Fruit fly (Drosophila melanogaster) whole organism, embryonic: ENCODE data around the gene Cdc7.

Source experiments
- Adf1 ChIP-seq: fragments of 200-800 bp; sonication (Bioruptor generic); IDR thresholded peaks from 2 replicates; pipeline ENCODE4 v1.3.6; 2022; ENCODE audit warnings: missing biosample characterization, missing genetic modification characterization
- Asciz ChIP-seq: fragments of 200-800 bp; sonication (Bioruptor generic); optimal IDR thresholded peaks from 2 replicates; lab custom pipeline; 2017; ENCODE audit warnings: missing biosample characterization, mild to moderate bottlenecking, missing genetic modification characterization, missing genetic modification reagents
- B-H1 ChIP-seq: fragments of 200-800 bp; sonication (Bioruptor generic); IDR thresholded peaks from 3 replicates; pipeline ENCODE4 v1.3.6; 2022; ENCODE audit warnings: missing biosample characterization, missing genetic modification characterization
- BtbVII ChIP-seq: fragments of 200-800 bp; sonication (Bioruptor generic); optimal IDR thresholded peaks from 3 replicates; lab custom pipeline; 2017; ENCODE audit warnings: missing biosample characterization, mild to moderate bottlenecking, missing genetic modification characterization
- CG10979 ChIP-seq: fragments of 200-800 bp; sonication (Bioruptor generic); optimal IDR thresholded peaks from 2 replicates; lab custom pipeline; 2018; ENCODE audit warnings: missing biosample characterization, mild to moderate bottlenecking, missing genetic modification characterization, moderate library complexity
- CG11398 ChIP-seq: fragments of 200-800 bp; sonication (Bioruptor generic); optimal IDR thresholded peaks from 2 replicates; lab custom pipeline; 2016; ENCODE audit warnings: missing biosample characterization, missing genetic modification characterization
- CG14441 ChIP-seq: fragments of 200-800 bp; sonication (Bioruptor generic); IDR thresholded peaks from 2 replicates; pipeline ENCODE4 v1.3.6; 2022; ENCODE audit warnings: missing biosample characterization, missing genetic modification characterization
- CG14860 ChIP-seq: fragments of 200-800 bp; sonication (Bioruptor generic); IDR thresholded peaks from 3 replicates; pipeline ENCODE4 v1.3.6; 2022; ENCODE audit warnings: missing biosample characterization, missing genetic modification characterization; ENCODE audit not compliant: partially characterized antibody
- CG16813 ChIP-seq: fragments of 200-800 bp; sonication (Bioruptor generic); IDR thresholded peaks from 3 replicates; pipeline ENCODE4 v1.3.6; 2022; ENCODE audit warnings: missing biosample characterization, missing genetic modification characterization; ENCODE audit not compliant: partially characterized antibody
- CG17568 ChIP-seq: fragments of 200-800 bp; sonication (Bioruptor generic); optimal IDR thresholded peaks from 2 replicates; lab custom pipeline; 2018; ENCODE audit warnings: missing biosample characterization, mild to moderate bottlenecking, missing genetic modification characterization, moderate library complexity
- CG18011 ChIP-seq: fragments of 200-800 bp; sonication (Bioruptor generic); optimal IDR thresholded peaks from 2 replicates; lab custom pipeline; 2017; ENCODE audit warnings: missing biosample characterization, missing genetic modification characterization, mild to moderate bottlenecking, moderate library complexity, missing genotype
- CG18476 ChIP-seq: fragments of 200-800 bp; sonication (Bioruptor generic); optimal IDR thresholded peaks from 2 replicates; lab custom pipeline; 2016; ENCODE audit warnings: missing biosample characterization, mild to moderate bottlenecking, missing genetic modification characterization
- CG18599 ChIP-seq: fragments of 200-800 bp; sonication (Bioruptor generic); optimal IDR thresholded peaks from 3 replicates; lab custom pipeline; 2017; ENCODE audit warnings: missing biosample characterization, missing genetic modification characterization, mild to moderate bottlenecking, moderate library complexity, missing genetic modification reagents
- CG3407 ChIP-seq: fragments of 200-800 bp; sonication (Bioruptor generic); optimal IDR thresholded peaks from 2 replicates; lab custom pipeline; 2018; ENCODE audit warnings: missing biosample characterization, mild to moderate bottlenecking, missing genetic modification characterization
- CG34224 ChIP-seq: fragments of 200-800 bp; sonication (Bioruptor generic); IDR thresholded peaks from 3 replicates; pipeline ENCODE4 v1.3.6; 2022; ENCODE audit warnings: missing biosample characterization, missing genetic modification characterization; ENCODE audit not compliant: partially characterized antibody
- CG43689 ChIP-seq: fragments of 200-800 bp; sonication (Bioruptor generic); IDR thresholded peaks from 2 replicates; pipeline ENCODE4 v1.3.6; 2022; ENCODE audit warnings: missing biosample characterization, missing genetic modification characterization
- CG6813 ChIP-seq: fragments of 200-800 bp; sonication (Bioruptor generic); optimal IDR thresholded peaks from 2 replicates; lab custom pipeline; 2017; ENCODE audit warnings: missing biosample characterization, missing genetic modification characterization, mild to moderate bottlenecking, moderate library complexity, missing genetic modification reagents
- CG7271 ChIP-seq: fragments of 200-800 bp; sonication (Bioruptor generic); optimal IDR thresholded peaks from 2 replicates; lab custom pipeline; 2018; ENCODE audit warnings: missing biosample characterization, mild to moderate bottlenecking, missing genetic modification characterization, moderate library complexity
- CG7745 ChIP-seq: fragments of 200-800 bp; sonication (Bioruptor generic); optimal IDR thresholded peaks from 2 replicates; lab custom pipeline; 2018; ENCODE audit warnings: missing biosample characterization, mild to moderate bottlenecking, missing genetic modification characterization, moderate library complexity
- Dip2 ChIP-seq: fragments of 200-800 bp; sonication (Bioruptor generic); IDR thresholded peaks from 2 replicates; pipeline ENCODE4 v1.3.6; 2022; ENCODE audit warnings: missing biosample characterization, missing genetic modification characterization
- Drgx ChIP-seq: fragments of 200-800 bp; sonication (Bioruptor generic); IDR thresholded peaks from 2 replicates; pipeline ENCODE4 v1.3.6; 2022; ENCODE audit warnings: missing biosample characterization, missing genetic modification characterization
- Fer2 ChIP-seq: fragments of 200-800 bp; sonication (Bioruptor generic); optimal IDR thresholded peaks from 2 replicates; lab custom pipeline; 2018; ENCODE audit warnings: missing biosample characterization, mild to moderate bottlenecking, missing genetic modification characterization, moderate library complexity
- H2.0 ChIP-seq: fragments of 200-800 bp; sonication (Bioruptor generic); IDR thresholded peaks from 2 replicates; pipeline ENCODE4 v1.3.6; 2022; ENCODE audit warnings: missing biosample characterization, missing genetic modification characterization
- Med ChIP-seq: fragments of 200-800 bp; sonication (Bioruptor generic); peaks from one replicate; lab custom pipeline; 2016; ENCODE audit warnings: missing biosample characterization, missing genetic modification characterization, mild to moderate bottlenecking, inconsistent platforms, moderate library complexity
- NFAT ChIP-seq: fragments of 200-800 bp; sonication (Bioruptor generic); IDR thresholded peaks from 2 replicates; pipeline ENCODE4 v1.3.6; 2022; ENCODE audit warnings: missing biosample characterization, missing genetic modification characterization
- Side ChIP-seq: fragments of 200-800 bp; sonication (Bioruptor generic); optimal IDR thresholded peaks from 2 replicates; lab custom pipeline; 2016; ENCODE audit warnings: missing biosample characterization, missing genetic modification characterization
- Sry-β ChIP-seq: fragments of 200-800 bp; sonication (Bioruptor generic); optimal IDR thresholded peaks from 2 replicates; lab custom pipeline; 2018; ENCODE audit warnings: missing biosample characterization, mild to moderate bottlenecking, missing genetic modification characterization, moderate library complexity
- abd-A ChIP-seq: fragments of 200-800 bp; sonication (Bioruptor generic); optimal IDR thresholded peaks from 3 replicates; lab custom pipeline; 2019; ENCODE audit warnings: missing biosample characterization, mild to moderate bottlenecking, missing genetic modification characterization, moderate library complexity
- bigmax ChIP-seq: fragments of 200-800 bp; sonication (Bioruptor generic); optimal IDR thresholded peaks from 2 replicates; lab custom pipeline; 2018; ENCODE audit warnings: missing biosample characterization, mild to moderate bottlenecking, missing genetic modification characterization
- bowl ChIP-seq: fragments of 200-800 bp; sonication (Bioruptor generic); IDR thresholded peaks from 2 replicates; pipeline ENCODE4 v1.3.6; 2022; ENCODE audit warnings: missing biosample characterization, missing genetic modification characterization
- cas ChIP-seq: fragments of 200-800 bp; sonication (Bioruptor generic); IDR thresholded peaks from 2 replicates; pipeline ENCODE4 v1.3.6; 2022; ENCODE audit warnings: missing biosample characterization, missing genetic modification characterization
- chif ChIP-seq, 2 experiments: fragments of 200-800 bp; sonication (Bioruptor generic); optimal IDR thresholded peaks; 3 replicates each; lab custom pipeline; 2016; ENCODE audit warnings: missing biosample characterization in 2 of 2, missing genetic modification characterization in 2 of 2
- chinmo ChIP-seq: fragments of 200-800 bp; sonication (Bioruptor generic); IDR thresholded peaks from 4 replicates; pipeline ENCODE4 v1.3.6; 2022; ENCODE audit warnings: missing biosample characterization, missing genetic modification characterization; ENCODE audit not compliant: partially characterized antibody
- ci ChIP-seq: fragments of 200-800 bp; sonication (Bioruptor generic); IDR thresholded peaks from 3 replicates; pipeline ENCODE4 v1.3.6; 2022; ENCODE audit warnings: missing biosample characterization, missing genetic modification characterization
- crol ChIP-seq: fragments of 200-800 bp; sonication (Bioruptor generic); IDR thresholded peaks from 2 replicates; pipeline ENCODE4 v1.3.6; 2022; ENCODE audit warnings: missing biosample characterization, missing genetic modification characterization
- crp ChIP-seq, 2 experiments: fragments of 200-800 bp; sonication (Bioruptor generic); optimal IDR thresholded peaks; 2 replicates in 1 of 2; 3 replicates in 1 of 2; lab custom pipeline; 2017; ENCODE audit warnings: missing biosample characterization in 2 of 2, missing genetic modification characterization in 2 of 2, mild to moderate bottlenecking in 1 of 2, moderate library complexity in 1 of 2
- cwo ChIP-seq: fragments of 200-800 bp; sonication (Bioruptor generic); optimal IDR thresholded peaks from 3 replicates; lab custom pipeline; 2017; ENCODE audit warnings: missing biosample characterization, missing genetic modification characterization, mild to moderate bottlenecking, moderate library complexity, missing genetic modification reagents
- esg ChIP-seq: fragments of 200-800 bp; sonication (Bioruptor generic); conservative IDR thresholded peaks from 2 replicates; pipeline ENCODE4 v1.3.6; 2022; ENCODE audit warnings: missing biosample characterization, missing genetic modification characterization
- ewg ChIP-seq: fragments of 200-800 bp; sonication (Bioruptor generic); optimal IDR thresholded peaks from 3 replicates; lab custom pipeline; 2017; ENCODE audit warnings: mild to moderate bottlenecking, missing biosample characterization, missing genetic modification reagents, missing genetic modification characterization
- fd64A ChIP-seq: fragments of 200-800 bp; sonication (Bioruptor generic); optimal IDR thresholded peaks from 3 replicates; lab custom pipeline; 2018; ENCODE audit warnings: missing biosample characterization, mild to moderate bottlenecking, missing genetic modification characterization
- fd96Cb ChIP-seq: fragments of 200-800 bp; sonication (Bioruptor generic); optimal IDR thresholded peaks from 2 replicates; lab custom pipeline; 2018; ENCODE audit warnings: missing biosample characterization, mild to moderate bottlenecking, missing genetic modification characterization, moderate library complexity
- hbn ChIP-seq: fragments of 200-800 bp; sonication (Bioruptor generic); IDR thresholded peaks from 2 replicates; pipeline ENCODE4 v1.3.6; 2022; ENCODE audit warnings: missing biosample characterization, missing genetic modification characterization; ENCODE audit not compliant: partially characterized antibody
- knrl ChIP-seq: fragments of 200-800 bp; sonication (Bioruptor generic); IDR thresholded peaks from 3 replicates; pipeline ENCODE4 v1.3.6; 2022; ENCODE audit warnings: missing biosample characterization, missing genetic modification characterization; ENCODE audit not compliant: partially characterized antibody
- lmd ChIP-seq: fragments of 200-800 bp; sonication (Bioruptor generic); IDR thresholded peaks from 2 replicates; pipeline ENCODE4 v1.3.6; 2022; ENCODE audit warnings: missing biosample characterization, missing genetic modification characterization
- pb ChIP-seq: fragments of 200-800 bp; sonication (Bioruptor generic); optimal IDR thresholded peaks from 3 replicates; lab custom pipeline; 2016; ENCODE audit warnings: missing biosample characterization, missing genetic modification characterization
- ro ChIP-seq: fragments of 200-800 bp; sonication (Bioruptor generic); IDR thresholded peaks from 2 replicates; pipeline ENCODE4 v1.3.6; 2022; ENCODE audit warnings: missing biosample characterization, missing genetic modification characterization
- sima ChIP-seq: fragments of 200-800 bp; sonication (Bioruptor generic); optimal IDR thresholded peaks from 2 replicates; lab custom pipeline; 2016; ENCODE audit warnings: missing biosample characterization, missing genetic modification characterization
- sisA ChIP-seq: fragments of 200-800 bp; sonication (Bioruptor generic); IDR thresholded peaks from 2 replicates; pipeline ENCODE4 v1.3.6; 2022; ENCODE audit warnings: missing biosample characterization, missing genetic modification characterization
- tin ChIP-seq: fragments of 200-800 bp; sonication (Bioruptor generic); optimal IDR thresholded peaks from 3 replicates; lab custom pipeline; 2016; ENCODE audit warnings: missing biosample characterization, missing genetic modification characterization
- tio ChIP-seq: fragments of 200-800 bp; sonication (Bioruptor generic); optimal IDR thresholded peaks from 2 replicates; lab custom pipeline; 2017; ENCODE audit warnings: missing biosample characterization, missing genetic modification characterization, inconsistent platforms

The Cdc7 gene

dm6 chrX:6615476-6615875, 38.9 kb upstream of the Cdc7 start (continued):
- TF ChIP-seq esg = peak; percentile 56
- TF ChIP-seq CG18011 (GFP tag; lab: Kevin White, UChicago) = no peak
- peak; percentile 61 for TF ChIP-seq fd96Cb (tag; lab: Kevin White, UChicago)
- no peak for TF ChIP-seq pb (GFP tag; lab: Kevin White, UChicago)
- TF ChIP-seq CG14860 (GFP tag; lab: Robert Waterston, UW) = no peak
- peak; percentile 34 to 55 for TF ChIP-seq chif (GFP tag; optimal IDR thresholded peaks at IDR 0.05; lab: Kevin White, UChicago)
- no peak for TF ChIP-seq crp (GFP tag; optimal IDR thresholded peaks at IDR 0.05; lab: Kevin White, UChicago)
- peak; percentile 37; the same call in 1 of the 2 replicates for TF ChIP-seq H2.0 (GFP tag; lab: Robert Waterston, UW)
- no peak for TF ChIP-seq CG6813 (GFP tag; lab: Kevin White, UChicago)
- TF ChIP-seq CG7745 (tag; lab: Kevin White, UChicago) = no peak
- no peak for TF ChIP-seq crol
- TF ChIP-seq B-H1 (GFP tag; lab: Robert Waterston, UW) = peak; percentile 46; the same call in 1 of the 3 replicates
- no peak for TF ChIP-seq ro (GFP tag; lab: Robert Waterston, UW)
- TF ChIP-seq Sry-β = no peak
- TF ChIP-seq sima = no peak
- peak; percentile 35 for TF ChIP-seq CG14441 (GFP tag; lab: Robert Waterston, UW)
- no peak for TF ChIP-seq chinmo (GFP tag; lab: Robert Waterston, UW)
- TF ChIP-seq Fer2 (tag; lab: Kevin White, UChicago) = no peak
- no peak for TF ChIP-seq Adf1 (GFP tag; lab: Robert Waterston, UW)
- no peak for TF ChIP-seq CG34224 (GFP tag; lab: Robert Waterston, UW)
- peak; percentile 20 for TF ChIP-seq CG18599 (GFP tag; lab: Kevin White, UChicago)
- no peak for TF ChIP-seq hbn (GFP tag; lab: Robert Waterston, UW)
- TF ChIP-seq CG43689 (GFP tag; lab: Robert Waterston, UW) = no peak
- no peak for TF ChIP-seq bowl (GFP tag; lab: Robert Waterston, UW)
- TF ChIP-seq Med (GFP tag; lab: Kevin White, UChicago) = peak; percentile 60
- peak; percentile 86 for TF ChIP-seq ci (GFP tag; lab: Robert Waterston, UW)
- TF ChIP-seq abd-A = no peak
- no peak for TF ChIP-seq tio (GFP tag; lab: Kevin White, UChicago)
- no peak for TF ChIP-seq CG18476 (GFP tag; lab: Kevin White, UChicago)
- TF ChIP-seq ewg (GFP tag; lab: Kevin White, UChicago) = peak; percentile 21
- TF ChIP-seq cas (GFP tag; lab: Robert Waterston, UW) = no peak
- TF ChIP-seq sisA (GFP tag; lab: Robert Waterston, UW) = peak; percentile 63
- no peak for TF ChIP-seq CG7271 (tag; lab: Kevin White, UChicago)
- TF ChIP-seq CG3407 = no peak
- TF ChIP-seq CG17568 (GFP tag; lab: Kevin White, UChicago) = no peak
- TF ChIP-seq NFAT (GFP tag; lab: Robert Waterston, UW) = no peak
- peak; percentile 25 for TF ChIP-seq Asciz (GFP tag; lab: Kevin White, UChicago)
- TF ChIP-seq Drgx (GFP tag; lab: Robert Waterston, UW) = no peak; the same call in 1 of the 2 replicates
- peak; percentile 38 for TF ChIP-seq Side
- peak; percentile 72 for TF ChIP-seq CG10979 (tag; lab: Kevin White, UChicago)
- peak; percentile 5 for TF ChIP-seq CG11398
- TF ChIP-seq CG16813 (GFP tag; lab: Robert Waterston, UW) = no peak
- no peak for TF ChIP-seq BtbVII (GFP tag; lab: Kevin White, UChicago)
- TF ChIP-seq lmd (GFP tag; lab: Robert Waterston, UW) = peak; percentile 69
- TF ChIP-seq Dip2 (GFP tag; lab: Robert Waterston, UW) = no peak
- TF ChIP-seq knrl (GFP tag; lab: Robert Waterston, UW) = no peak
- peak; percentile 57 for TF ChIP-seq tin (GFP tag; lab: Kevin White, UChicago)
- peak; percentile 9 for TF ChIP-seq cwo (GFP tag; lab: Kevin White, UChicago)
- TF ChIP-seq fd64A = no peak
- no peak for TF ChIP-seq bigmax (GFP tag; lab: Kevin White, UChicago)
